Fruit fly (Drosophila melanogaster): ENCODE results near the gene CG11964.

CG11964 gene

dm6 chr3R:8966598-8966997, 21.8 kb upstream of the CG11964 start:
- TF ChIP-seq fru (GFP tag; optimal IDR thresholded peaks at IDR 0.05): no peak
- TF ChIP-seq dl (GFP tag; optimal IDR thresholded peaks at IDR 0.05; ENCODE audit: insufficient read depth in 1 of 2, partially characterized antibody in 2 of 2): no peak
- TF ChIP-seq Jra (GFP tag; optimal IDR thresholded peaks at IDR 0.05): no peak
- TF ChIP-seq Abd-B (GFP tag; optimal IDR thresholded peaks at IDR 0.05): no peak
- no peak for TF ChIP-seq Sp1 (GFP tag; optimal IDR thresholded peaks at IDR 0.05)
- no peak for TF ChIP-seq Myc (optimal IDR thresholded peaks at IDR 0.05)
- no peak for TF ChIP-seq CG9705 (GFP tag; optimal IDR thresholded peaks at IDR 0.05)
- TF ChIP-seq pan (optimal IDR thresholded peaks at IDR 0.05): no peak

- TF ChIP-seq tai (GFP tag; optimal IDR thresholded peaks at IDR 0.05) (no peak), Hr78 (GFP tag; optimal IDR thresholded peaks at IDR 0.05) (no peak), N (GFP tag; optimal IDR thresholded peaks at IDR 0.05) (no peak), OdsH (GFP tag; optimal IDR thresholded peaks at IDR 0.05) (no peak), foxo (GFP tag; optimal IDR thresholded peaks at IDR 0.05) (no peak), lola (GFP tag; optimal IDR thresholded peaks at IDR 0.05) (no peak), Vsx2 (GFP tag; optimal IDR thresholded peaks at IDR 0.05; ENCODE audit: partially characterized antibody) (no peak), GATAd (GFP tag; optimal IDR thresholded peaks at IDR 0.05) (no peak), Mio (GFP tag; optimal IDR thresholded peaks at IDR 0.05) (no peak), brk (GFP tag; optimal IDR thresholded peaks at IDR 0.05) (no peak), CG32264 (GFP tag; optimal IDR thresholded peaks at IDR 0.05) (no peak), CG9705 (GFP tag; optimal IDR thresholded peaks at IDR 0.05) (no peak), Myc (optimal IDR thresholded peaks at IDR 0.05) (no peak), jim (GFP tag; optimal IDR thresholded peaks at IDR 0.05) (no peak), psq (GFP tag; optimal IDR thresholded peaks at IDR 0.05) (no peak), usp (GFP tag; optimal IDR thresholded peaks at IDR 0.05) (no peak), Sp1 (GFP tag; optimal IDR thresholded peaks at IDR 0.05) (no peak)
Observed at dm6 chr3R:8965546-8965945, 20.7 kb upstream of the CG11964 start.

- TF ChIP-seq psq (GFP tag; optimal IDR thresholded peaks at IDR 0.05): no peak
- TF ChIP-seq dmrt93B (GFP tag; optimal IDR thresholded peaks at IDR 0.05): no peak
- no peak for TF ChIP-seq fru (GFP tag; optimal IDR thresholded peaks at IDR 0.05)
- TF ChIP-seq Sp1 (GFP tag; optimal IDR thresholded peaks at IDR 0.05): no peak
- no peak for TF ChIP-seq Hr78 (GFP tag; optimal IDR thresholded peaks at IDR 0.05)
- no peak for TF ChIP-seq GATAd (GFP tag; optimal IDR thresholded peaks at IDR 0.05)
- TF ChIP-seq Mio (GFP tag; optimal IDR thresholded peaks at IDR 0.05): no peak
- no peak for TF ChIP-seq Hr83 (GFP tag; optimal IDR thresholded peaks at IDR 0.05; ENCODE audit: poor library complexity, severe bottlenecking)
- TF ChIP-seq pan (optimal IDR thresholded peaks at IDR 0.05): no peak
Observed at dm6 chr3R:8963756-8964342, 19.0 kb upstream of the CG11964 start.

dm6 chr3R:8962860-8963755, 18.3 kb upstream of the CG11964 start, which contains the start of gene ich:
ich (minus strand) TSS chr3R:8963037.
- TF ChIP-seq sv (GFP tag; optimal IDR thresholded peaks at IDR 0.05) (no peak), br (GFP tag; optimal IDR thresholded peaks at IDR 0.05) (no peak), usp (GFP tag; optimal IDR thresholded peaks at IDR 0.05) (no peak), N (GFP tag; optimal IDR thresholded peaks at IDR 0.05) (no peak), psq (GFP tag; optimal IDR thresholded peaks at IDR 0.05) (peak; percentile 26), Jra (GFP tag; optimal IDR thresholded peaks at IDR 0.05) (no peak), fru (GFP tag; optimal IDR thresholded peaks at IDR 0.05) (no peak)

dm6 chr3R:8960329-8960728, 15.5 kb upstream of the CG11964 start:
- peak in 1 of 2 experiments; percentile 10 for TF ChIP-seq foxo (GFP tag; optimal IDR thresholded peaks at IDR 0.05)
- TF ChIP-seq h (GFP tag; optimal IDR thresholded peaks at IDR 0.05): peak; percentile 17
- TF ChIP-seq rgr (GFP tag; optimal IDR thresholded peaks at IDR 0.05): peak; percentile 12
- TF ChIP-seq pan (optimal IDR thresholded peaks at IDR 0.05): no peak
- peak; percentile 4 for TF ChIP-seq Sp1 (GFP tag; optimal IDR thresholded peaks at IDR 0.05)
